Worm (Caenorhabditis elegans): ENCODE data around the gene wdr-37.

wdr-37 gene

ce11 chrIII:5554884-5555500, 44.9 kb downstream of the wdr-37 start, which contains the start of the genes nmad-1 and hach-1 (continued):
- no peak for TF ChIP-seq hlh-30 (tag; optimal IDR thresholded peaks at IDR 0.05; ENCODE audit: insufficient read depth)
- peak; percentile 91 for TF ChIP-seq pha-2 (tag; optimal IDR thresholded peaks at IDR 0.05)
- peak; percentile 52 for TF ChIP-seq pqm-1 (tag; optimal IDR thresholded peaks at IDR 0.05)
- peak; percentile 83 for TF ChIP-seq unc-3 (GFP tag; conservative IDR thresholded peaks at IDR 0.05)
- peak; percentile 87 for TF ChIP-seq unc-3 (tag; optimal IDR thresholded peaks at IDR 0.05)
- peak; percentile 90 for TF ChIP-seq zip-5 (tag; optimal IDR thresholded peaks at IDR 0.05)
- peak; percentile 96 for TF ChIP-seq ceh-2 (tag; optimal IDR thresholded peaks at IDR 0.05)
- TF ChIP-seq C08G9.2 (tag; optimal IDR thresholded peaks at IDR 0.05) = peak; percentile 75
- TF ChIP-seq nhr-11 (tag; optimal IDR thresholded peaks at IDR 0.05) = no peak
- peak; percentile 85 for TF ChIP-seq hlh-15 (tag; optimal IDR thresholded peaks at IDR 0.05)
- peak; percentile 85 for TF ChIP-seq ztf-16 (tag; optimal IDR thresholded peaks at IDR 0.05)
- TF ChIP-seq elt-2 (tag; optimal IDR thresholded peaks at IDR 0.05) = peak; percentile 98
- TF ChIP-seq mec-3 (tag; optimal IDR thresholded peaks at IDR 0.05; ENCODE audit: borderline replicate concordance) = peak; percentile 2
- TF ChIP-seq pros-1 (tag; optimal IDR thresholded peaks at IDR 0.05) = no peak
- TF ChIP-seq dve-1 (tag; optimal IDR thresholded peaks at IDR 0.05) = no peak
- peak; percentile 85 for TF ChIP-seq lin-11 (tag; optimal IDR thresholded peaks at IDR 0.05)
- TF ChIP-seq pax-1 (tag; optimal IDR thresholded peaks at IDR 0.05) = peak; percentile 15
- TF ChIP-seq tbx-2 (tag; optimal IDR thresholded peaks at IDR 0.05) = peak; percentile 96
- peak; percentile 86 for TF ChIP-seq hlh-13 (GFP tag; optimal IDR thresholded peaks at IDR 0.05)
- peak; percentile 81 for TF ChIP-seq rnt-1 (tag; optimal IDR thresholded peaks at IDR 0.05)
- no peak for TF ChIP-seq ama-1 (optimal IDR thresholded peaks at IDR 0.05)
- TF ChIP-seq Y22D7AL.16 (tag; optimal IDR thresholded peaks at IDR 0.05) = peak; percentile 73
- TF ChIP-seq fax-1 (tag; optimal IDR thresholded peaks at IDR 0.05) = peak; percentile 93
- peak; percentile 54 for TF ChIP-seq lim-6 (tag; optimal IDR thresholded peaks at IDR 0.05)
- TF ChIP-seq elt-4 (tag; optimal IDR thresholded peaks at IDR 0.05) = no peak
- peak; percentile 67 for TF ChIP-seq ceh-48 (tag; optimal IDR thresholded peaks at IDR 0.05)
- TF ChIP-seq ceh-18 (tag; optimal IDR thresholded peaks at IDR 0.05) = peak; percentile 69
- TF ChIP-seq hlh-6 (tag; optimal IDR thresholded peaks at IDR 0.05) = peak; percentile 82
- TF ChIP-seq hlh-8 (tag; optimal IDR thresholded peaks at IDR 0.05) = peak; percentile 92
- peak; percentile 75 for TF ChIP-seq ceh-45 (GFP tag; IDR thresholded peaks at IDR 0.05)
- TF ChIP-seq K09A11.1 (tag; optimal IDR thresholded peaks at IDR 0.05; ENCODE audit: insufficient read depth) = peak; percentile 90
- peak; percentile 92 for TF ChIP-seq ceh-19 (GFP tag; optimal IDR thresholded peaks at IDR 0.05)
- TF ChIP-seq tbx-7 (tag; optimal IDR thresholded peaks at IDR 0.05) = peak; percentile 53
- TF ChIP-seq gmeb-2 (tag; optimal IDR thresholded peaks at IDR 0.05) = peak; percentile 90
- peak; percentile 95 for TF ChIP-seq ttx-3 (tag; optimal IDR thresholded peaks at IDR 0.05)
- peak; percentile 89 for TF ChIP-seq che-1 (tag; optimal IDR thresholded peaks at IDR 0.05)
- peak; percentile 56 for TF ChIP-seq dmd-4 (tag; optimal IDR thresholded peaks at IDR 0.05; ENCODE audit: borderline replicate concordance)
- TF ChIP-seq T23F11.4 (GFP tag; optimal IDR thresholded peaks at IDR 0.05) = peak; percentile 80
- TF ChIP-seq F13H6.1 (tag; optimal IDR thresholded peaks at IDR 0.05) = peak; percentile 93
- TF ChIP-seq fkh-10 (GFP tag; optimal IDR thresholded peaks at IDR 0.05) = no peak
- peak; percentile 93 for TF ChIP-seq eyg-1 (tag; optimal IDR thresholded peaks at IDR 0.05)
- peak; percentile 93 for TF ChIP-seq unc-86 (tag; optimal IDR thresholded peaks at IDR 0.05)
- TF ChIP-seq ceh-31 (tag; optimal IDR thresholded peaks at IDR 0.05) = peak; percentile 92
- no peak for TF ChIP-seq unc-55 (GFP tag; optimal IDR thresholded peaks at IDR 0.05)
- peak; percentile 89 for TF ChIP-seq npax-4 (tag; optimal IDR thresholded peaks at IDR 0.05)
- TF ChIP-seq sox-2 (GFP tag; IDR thresholded peaks at IDR 0.05) = peak; percentile 60; the same call in 1 of the 2 replicates
- peak; percentile 94 for TF ChIP-seq pat-9 (tag; optimal IDR thresholded peaks at IDR 0.05)
- peak; percentile 98 for TF ChIP-seq ceh-14 (tag; optimal IDR thresholded peaks at IDR 0.05)
- TF ChIP-seq ets-4 (tag; optimal IDR thresholded peaks at IDR 0.05) = peak; percentile 90
